Fruit fly (Drosophila melanogaster): ENCODE data around the gene Inx5.

Gene Inx5

dm6 chrX:19147939-19148641, 22.6 kb downstream of the Inx5 start (continued):
- TF ChIP-seq CG6163 (GFP tag; IDR thresholded peaks at IDR 0.05) (peak; percentile 65; the same call in 2 of the 3 replicates), Eip78C (GFP tag) (peak; percentile 42), CG10631 (GFP tag; optimal IDR thresholded peaks at IDR 0.05) (no peak), Smox (GFP tag; optimal IDR thresholded peaks at IDR 0.05) (no peak), Hr39 (GFP tag; optimal IDR thresholded peaks at IDR 0.05) (no peak), Eip75B (GFP tag; optimal IDR thresholded peaks at IDR 0.05) (no peak), CG11762 (GFP tag; optimal IDR thresholded peaks at IDR 0.05; ENCODE audit: insufficient read depth) (no peak), CG11902 (GFP tag; optimal IDR thresholded peaks at IDR 0.05) (no peak), svp (GFP tag) (peak; percentile 16), CG8119 (GFP tag; IDR thresholded peaks at IDR 0.05) (0 out of 3 replicates have a peak, but pooled peaks have one; percentile 27), CG32006 (GFP tag; optimal IDR thresholded peaks at IDR 0.05) (peak; percentile 13), CG31627 (GFP tag; optimal IDR thresholded peaks at IDR 0.05) (no peak), CG15336 (GFP tag; IDR thresholded peaks at IDR 0.05) (0 out of 2 replicates have a peak, but pooled peaks have one; percentile 8), CG11294 (GFP tag; IDR thresholded peaks at IDR 0.05) (no peak), dac (GFP tag; optimal IDR thresholded peaks at IDR 0.05) (no peak), fkh (GFP tag; optimal IDR thresholded peaks at IDR 0.05) (peak; percentile 24), CG8632 (GFP tag; optimal IDR thresholded peaks at IDR 0.05) (peak; percentile 38)

DNA sequence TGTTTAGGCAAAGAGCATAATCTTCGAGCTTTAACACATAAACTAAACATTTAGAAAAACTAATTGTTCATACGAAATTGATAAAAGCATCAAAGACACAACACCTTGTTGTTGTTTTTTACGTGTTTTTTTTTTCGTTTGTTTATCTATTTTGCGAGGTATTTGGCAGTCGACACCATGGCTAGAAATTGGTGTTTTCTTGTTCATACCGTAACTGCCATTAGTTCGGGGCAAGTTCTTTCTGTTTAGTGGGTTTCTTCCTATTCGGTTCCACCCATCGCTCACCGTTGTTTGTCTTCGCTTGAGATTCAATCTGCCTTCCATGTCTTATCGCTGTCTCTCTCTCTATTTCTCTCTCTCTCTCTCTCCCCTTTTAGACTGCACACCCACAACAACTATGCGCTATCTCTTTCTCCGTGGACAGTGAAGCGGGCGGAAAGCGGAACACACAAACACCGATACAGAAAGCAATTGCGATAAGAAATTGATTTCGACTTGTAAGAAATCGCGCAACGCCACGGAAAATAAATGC, 24.2 kb downstream of the Inx5 start:
- TF ChIP-seq Smox (GFP tag; optimal IDR thresholded peaks at IDR 0.05), result peak; percentile 9
- no peak for TF ChIP-seq fd59A (GFP tag; optimal IDR thresholded peaks at IDR 0.05)
- TF ChIP-seq CG6163 (GFP tag; IDR thresholded peaks at IDR 0.05), result peak; percentile 31; the same call in 1 of the 3 replicates
- TF ChIP-seq Ets96B (tag; optimal IDR thresholded peaks at IDR 0.05), result no peak
- peak; percentile 61 for TF ChIP-seq CG8119 (GFP tag; IDR thresholded peaks at IDR 0.05)
- peak; percentile 46 for TF ChIP-seq CG15336 (GFP tag; IDR thresholded peaks at IDR 0.05)
- no peak for TF ChIP-seq CG10669 (GFP tag; optimal IDR thresholded peaks at IDR 0.05)
- peak; percentile 30 for TF ChIP-seq topi (GFP tag; optimal IDR thresholded peaks at IDR 0.05)
- TF ChIP-seq CG9139 (GFP tag; optimal IDR thresholded peaks at IDR 0.05), result no peak
- TF ChIP-seq CG8319 (GFP tag; optimal IDR thresholded peaks at IDR 0.05), result no peak
- TF ChIP-seq Ets21C (GFP tag; optimal IDR thresholded peaks at IDR 0.05), result no peak
- no peak for TF ChIP-seq CG7368 (GFP tag; optimal IDR thresholded peaks at IDR 0.05)
- TF ChIP-seq CG32006 (GFP tag; optimal IDR thresholded peaks at IDR 0.05), result peak; percentile 78
- TF ChIP-seq pdm3 (GFP tag; optimal IDR thresholded peaks at IDR 0.05), result peak; percentile 30
- no peak for TF ChIP-seq CG3032 (tag; optimal IDR thresholded peaks at IDR 0.05)
- TF ChIP-seq achi (GFP tag; optimal IDR thresholded peaks at IDR 0.05), result peak; percentile 23
- peak; percentile 15 for TF ChIP-seq Sox14 (GFP tag; optimal IDR thresholded peaks at IDR 0.05)
- peak; percentile 30 for TF ChIP-seq acj6 (GFP tag; optimal IDR thresholded peaks at IDR 0.05)
- TF ChIP-seq Eip75B (GFP tag; optimal IDR thresholded peaks at IDR 0.05), result peak; percentile 42
- TF ChIP-seq CG10631 (GFP tag; optimal IDR thresholded peaks at IDR 0.05), result peak; percentile 53
- peak; percentile 58 for TF ChIP-seq Hr4 (GFP tag; optimal IDR thresholded peaks at IDR 0.05)
- TF ChIP-seq CG16779 (tag; optimal IDR thresholded peaks at IDR 0.05), result no peak
- TF ChIP-seq dsx (GFP tag; optimal IDR thresholded peaks at IDR 0.05; ENCODE audit: poor library complexity, severe bottlenecking), result peak; percentile 29
- peak; percentile 19 for TF ChIP-seq Lpt (GFP tag; optimal IDR thresholded peaks at IDR 0.05)
- TF ChIP-seq CG31627 (GFP tag; optimal IDR thresholded peaks at IDR 0.05), result peak; percentile 20
- TF ChIP-seq svp (GFP tag), result peak; percentile 83
- no peak for TF ChIP-seq Sox102F (GFP tag; optimal IDR thresholded peaks at IDR 0.05)
- TF ChIP-seq CG6792 (GFP tag; optimal IDR thresholded peaks at IDR 0.05), result no peak
- TF ChIP-seq fkh (GFP tag; optimal IDR thresholded peaks at IDR 0.05), result peak; percentile 68
- no peak for TF ChIP-seq Hr38 (GFP tag; optimal IDR thresholded peaks at IDR 0.05)
- TF ChIP-seq Eip78C (GFP tag), result peak; percentile 91
- TF ChIP-seq CG11762 (GFP tag; optimal IDR thresholded peaks at IDR 0.05; ENCODE audit: insufficient read depth), result peak; percentile 15
- peak; percentile 54 for TF ChIP-seq OdsH (GFP tag; optimal IDR thresholded peaks at IDR 0.05)
- peak; percentile 31 for TF ChIP-seq CG3919 (GFP tag; optimal IDR thresholded peaks at IDR 0.05)
- peak; percentile 8 for TF ChIP-seq lz (GFP tag; optimal IDR thresholded peaks at IDR 0.05)
- peak; percentile 15 for TF ChIP-seq Hr39 (GFP tag; optimal IDR thresholded peaks at IDR 0.05)
- no peak for TF ChIP-seq CG6808 (GFP tag; optimal IDR thresholded peaks at IDR 0.05)
- no peak for TF ChIP-seq CG34406 (GFP tag; optimal IDR thresholded peaks at IDR 0.05)
- peak; percentile 52; the same call in 2 of the 3 replicates for TF ChIP-seq eg (GFP tag; IDR thresholded peaks at IDR 0.05)
- no peak for TF ChIP-seq spab (GFP tag; optimal IDR thresholded peaks at IDR 0.05)
- peak in 1 of 2 experiments; percentile 40 for TF ChIP-seq salr (GFP tag; optimal IDR thresholded peaks at IDR 0.05)
- peak; percentile 4 for TF ChIP-seq cyc (GFP tag; optimal IDR thresholded peaks at IDR 0.05)
- no peak for TF ChIP-seq CG11294 (GFP tag; IDR thresholded peaks at IDR 0.05)
